Fruit fly (Drosophila melanogaster) whole organism, embryonic: ENCODE measurements around the gene CG5902.

ENCODE experiments used
- Antp ChIP-seq: fragments of 200-800 bp; sonication (Bioruptor generic); optimal IDR thresholded peaks from 3 replicates; lab custom pipeline; 2016; ENCODE audit warnings: missing biosample characterization, missing genetic modification characterization
- Atf-2 ChIP-seq: fragments of 200-800 bp; sonication (Bioruptor generic); optimal IDR thresholded peaks from 2 replicates; lab custom pipeline; 2016; ENCODE audit warnings: missing biosample characterization, missing genetic modification characterization
- Atf3 ChIP-seq: fragments of 200-800 bp; sonication (Bioruptor generic); optimal IDR thresholded peaks from 3 replicates; lab custom pipeline; 2016; ENCODE audit warnings: missing biosample characterization, missing genetic modification characterization
- Awh ChIP-seq: fragments of 200-800 bp; sonication (Bioruptor generic); IDR thresholded peaks from 2 replicates; pipeline ENCODE4, ENCODE4 v1.3.6; 2022; ENCODE audit warnings: missing biosample characterization, missing genetic modification characterization
- CG10274 ChIP-seq: fragments of 200-800 bp; sonication (Bioruptor generic); optimal IDR thresholded peaks from 3 replicates; lab custom pipeline; 2017; ENCODE audit warnings: missing biosample characterization, mild to moderate bottlenecking, missing genetic modification characterization
- CG12219 ChIP-seq: fragments of 200-800 bp; sonication (Bioruptor generic); optimal IDR thresholded peaks from 3 replicates; lab custom pipeline; 2018; ENCODE audit warnings: missing biosample characterization, mild to moderate bottlenecking, missing genetic modification characterization
- CG1233 ChIP-seq: fragments of 200-800 bp; sonication (Bioruptor generic); optimal IDR thresholded peaks from 4 replicates; lab custom pipeline; 2018; ENCODE audit warnings: missing biosample characterization, mild to moderate bottlenecking, missing genetic modification characterization
- CG13123 ChIP-seq: fragments of 200-800 bp; sonication (Bioruptor generic); optimal IDR thresholded peaks from 2 replicates; lab custom pipeline; 2016; ENCODE audit warnings: missing biosample characterization, missing genetic modification characterization
- CG1529 ChIP-seq: fragments of 200-800 bp; sonication (Bioruptor generic); optimal IDR thresholded peaks from 3 replicates; lab custom pipeline; 2018; ENCODE audit warnings: missing biosample characterization, missing genetic modification characterization
- CG15479 ChIP-seq: fragments of 200-800 bp; sonication (Bioruptor generic); optimal IDR thresholded peaks from 3 replicates; lab custom pipeline; 2019; ENCODE audit warnings: missing biosample characterization, mild to moderate bottlenecking, missing genetic modification characterization, moderate library complexity
- CG16815 ChIP-seq: fragments of 200-800 bp; sonication (Bioruptor generic); optimal IDR thresholded peaks from 3 replicates; lab custom pipeline; 2017; ENCODE audit warnings: missing biosample characterization, mild to moderate bottlenecking, missing genetic modification characterization
- CG17186 ChIP-seq: fragments of 200-800 bp; sonication (Bioruptor generic); optimal IDR thresholded peaks from 3 replicates; lab custom pipeline; 2017; ENCODE audit warnings: missing biosample characterization, missing genetic modification reagents, missing genetic modification characterization
- CG33557 ChIP-seq: fragments of 200-800 bp; sonication (Bioruptor generic); optimal IDR thresholded peaks from 2 replicates; lab custom pipeline; 2019; ENCODE audit warnings: missing biosample characterization, mild to moderate bottlenecking, missing genetic modification characterization, moderate library complexity
- CG3726 ChIP-seq: fragments of 200-800 bp; sonication (Bioruptor generic); IDR thresholded peaks from 3 replicates; pipeline ENCODE4, ENCODE4 v1.3.6; 2022; ENCODE audit warnings: missing biosample characterization, missing genetic modification characterization
- CG4282 ChIP-seq: fragments of 200-800 bp; sonication (Bioruptor generic); optimal IDR thresholded peaks from 2 replicates; lab custom pipeline; 2016; ENCODE audit warnings: missing biosample characterization, missing genetic modification characterization
- CG6254 ChIP-seq: fragments of 200-800 bp; sonication (Bioruptor generic); optimal IDR thresholded peaks from 3 replicates; lab custom pipeline; 2017; ENCODE audit warnings: mild to moderate bottlenecking, missing biosample characterization, missing genetic modification reagents, missing genetic modification characterization
- CG6654 ChIP-seq: fragments of 200-800 bp; sonication (Bioruptor generic); optimal IDR thresholded peaks from 2 replicates; lab custom pipeline; 2017; ENCODE audit warnings: missing biosample characterization, mild to moderate bottlenecking, missing genetic modification characterization
- CG7745 ChIP-seq: fragments of 200-800 bp; sonication (Bioruptor generic); optimal IDR thresholded peaks from 2 replicates; lab custom pipeline; 2018; ENCODE audit warnings: missing biosample characterization, mild to moderate bottlenecking, missing genetic modification characterization, moderate library complexity
- CG7987 ChIP-seq: fragments of 200-800 bp; sonication (Bioruptor generic); optimal IDR thresholded peaks from 2 replicates; lab custom pipeline; 2018; ENCODE audit warnings: missing biosample characterization, mild to moderate bottlenecking, missing genetic modification characterization, moderate library complexity
- D ChIP-seq, 2 experiments: fragments of 200-800 bp in 1 of 2; fragments of >200 bp in 1 of 2; sonication (Bioruptor generic) in 1 of 2; optimal IDR thresholded peaks; 2 replicates in 1 of 2; 3 replicates in 1 of 2; lab custom pipeline; 2017; ENCODE audit warnings: mild to moderate bottlenecking in 1 of 2, missing biosample characterization in 1 of 2, missing genetic modification characterization in 1 of 2, missing genetic modification reagents in 1 of 2
- D19B ChIP-seq: fragments of 200-800 bp; sonication (Bioruptor generic); optimal IDR thresholded peaks from 2 replicates; lab custom pipeline; 2017; ENCODE audit warnings: missing biosample characterization, mild to moderate bottlenecking, missing genetic modification characterization
- Dip2 ChIP-seq: fragments of 200-800 bp; sonication (Bioruptor generic); IDR thresholded peaks from 2 replicates; pipeline ENCODE4 v1.3.6; 2022; ENCODE audit warnings: missing biosample characterization, missing genetic modification characterization
- Hr51 ChIP-seq, 2 experiments: fragments of 200-800 bp; sonication (Bioruptor generic); optimal IDR thresholded peaks; 2 replicates in 1 of 2; 3 replicates in 1 of 2; lab custom pipeline; 2016 to 2018; ENCODE audit warnings: missing biosample characterization in 2 of 2, missing genetic modification characterization in 2 of 2, mild to moderate bottlenecking in 1 of 2, moderate library complexity in 1 of 2
- Mes4 ChIP-seq: fragments of 200-800 bp; sonication (Bioruptor generic); optimal IDR thresholded peaks from 2 replicates; lab custom pipeline; 2016; ENCODE audit warnings: missing biosample characterization, missing genetic modification characterization
- NK7.1 ChIP-seq: fragments of 200-800 bp; sonication (Bioruptor generic); optimal IDR thresholded peaks from 3 replicates; lab custom pipeline; 2016; ENCODE audit warnings: missing biosample characterization, missing genetic modification characterization
- Ravus ChIP-seq: fragments of 200-800 bp; sonication (Bioruptor generic); IDR thresholded peaks from 2 replicates; pipeline ENCODE4 v1.3.6; 2022; ENCODE audit warnings: missing biosample characterization, missing genetic modification characterization
- Stat92E ChIP-seq, 3 experiments: fragments of >200 bp in 2 of 3; fragments of 200-800 bp in 1 of 3; sonication (Bioruptor generic) in 1 of 3; optimal IDR thresholded peaks; 2 replicates each; lab custom pipeline; 2017 to 2019; ENCODE audit warnings: missing biosample characterization in 3 of 3, missing genetic modification characterization in 3 of 3, mild to moderate bottlenecking in 1 of 3, moderate library complexity in 1 of 3
- al ChIP-seq: fragments of 200-800 bp; sonication (Bioruptor generic); IDR thresholded peaks from 2 replicates; pipeline ENCODE4 v1.3.6; 2022; ENCODE audit warnings: missing biosample characterization, missing genetic modification characterization
- ara ChIP-seq: fragments of 200-800 bp; sonication (Bioruptor generic); IDR thresholded peaks from 2 replicates; pipeline ENCODE4 v1.3.6; 2022; ENCODE audit warnings: missing biosample characterization, missing genetic modification characterization
- cas ChIP-seq: fragments of 200-800 bp; sonication (Bioruptor generic); IDR thresholded peaks from 2 replicates; pipeline ENCODE4 v1.3.6; 2022; ENCODE audit warnings: missing biosample characterization, missing genetic modification characterization
- cato ChIP-seq: fragments of 200-800 bp; sonication (Bioruptor generic); optimal IDR thresholded peaks from 2 replicates; lab custom pipeline; 2016; ENCODE audit warnings: missing biosample characterization, missing genetic modification characterization, borderline replicate concordance
- cg ChIP-seq: fragments of 200-800 bp; sonication (Bioruptor generic); optimal IDR thresholded peaks from 3 replicates; lab custom pipeline; 2019; ENCODE audit warnings: missing biosample characterization, mild to moderate bottlenecking, missing genetic modification characterization, moderate library complexity
- da ChIP-seq: fragments of 200-800 bp; sonication (Bioruptor generic); optimal IDR thresholded peaks from 2 replicates; lab custom pipeline; 2016; ENCODE audit warnings: missing biosample characterization, missing genetic modification characterization
- dimm ChIP-seq: fragments of 200-800 bp; sonication (Bioruptor generic); IDR thresholded peaks from 2 replicates; pipeline ENCODE4 v1.3.6; 2022; ENCODE audit warnings: missing biosample characterization, missing genetic modification characterization
- fd96Cb ChIP-seq: fragments of 200-800 bp; sonication (Bioruptor generic); optimal IDR thresholded peaks from 2 replicates; lab custom pipeline; 2018; ENCODE audit warnings: missing biosample characterization, mild to moderate bottlenecking, missing genetic modification characterization, moderate library complexity
- ftz-f1 ChIP-seq: fragments of 200-800 bp; sonication (Bioruptor generic); optimal IDR thresholded peaks from 2 replicates; lab custom pipeline; 2016; ENCODE audit warnings: missing biosample characterization, missing genetic modification characterization
- hkb ChIP-seq, 2 experiments: fragments of 200-800 bp in 1 of 2; fragments of >200 bp in 1 of 2; sonication (Bioruptor generic) in 1 of 2; IDR thresholded peaks in 1 of 2; optimal IDR thresholded peaks in 1 of 2; 2 replicates each; pipeline versions ENCODE4 v1.3.6 to Lab custom; 2017 to 2022; ENCODE audit warnings: missing biosample characterization in 1 of 2, missing genetic modification characterization in 1 of 2
- jigr1 ChIP-seq: fragments of 200-800 bp; sonication (Bioruptor generic); IDR thresholded peaks from 3 replicates; pipeline ENCODE4 v1.3.6; 2022; ENCODE audit warnings: missing biosample characterization, missing genetic modification characterization
- nmo ChIP-seq: fragments of 200-800 bp; sonication (Bioruptor generic); optimal IDR thresholded peaks from 2 replicates; lab custom pipeline; 2018; ENCODE audit warnings: missing biosample characterization, mild to moderate bottlenecking, missing genetic modification characterization, moderate library complexity
- oc ChIP-seq: fragments of 200-800 bp; sonication (Bioruptor generic); optimal IDR thresholded peaks from 2 replicates; lab custom pipeline; 2018; ENCODE audit warnings: missing biosample characterization, mild to moderate bottlenecking, missing genetic modification characterization, moderate library complexity
- org-1 ChIP-seq: fragments of 200-800 bp; sonication (Bioruptor generic); optimal IDR thresholded peaks from 2 replicates; lab custom pipeline; 2017; ENCODE audit warnings: missing biosample characterization, missing genetic modification characterization
- pita ChIP-seq: fragments of 200-800 bp; sonication (Bioruptor generic); optimal IDR thresholded peaks from 2 replicates; lab custom pipeline; 2017; ENCODE audit warnings: missing biosample characterization, mild to moderate bottlenecking, missing genetic modification characterization
- prd ChIP-seq, 3 experiments: fragments of >200 bp in 2 of 3; fragments of 200-800 bp in 1 of 3; sonication (Bioruptor generic) in 1 of 3; optimal IDR thresholded peaks in 2 of 3; IDR thresholded peaks in 1 of 3; 2 replicates in 2 of 3; 3 replicates in 1 of 3; pipeline versions ENCODE4 v1.3.6 to Lab custom; 2017 to 2022; ENCODE audit warnings: missing biosample characterization in 1 of 3, missing genetic modification characterization in 1 of 3
- row ChIP-seq: fragments of 200-800 bp; sonication (Bioruptor generic); IDR thresholded peaks from 3 replicates; pipeline ENCODE4 v1.3.6; 2022; ENCODE audit warnings: missing biosample characterization, missing genetic modification characterization
- shn ChIP-seq: fragments of 200-800 bp; sonication (Bioruptor generic); optimal IDR thresholded peaks from 3 replicates; lab custom pipeline; 2016; ENCODE audit warnings: missing biosample characterization, missing genetic modification characterization
- slbo ChIP-seq: fragments of 200-800 bp; sonication (Bioruptor generic); IDR thresholded peaks from 2 replicates; pipeline ENCODE4 v1.3.6; 2022; ENCODE audit warnings: missing biosample characterization, missing genetic modification characterization
- tx ChIP-seq: fragments of 200-800 bp; sonication (Bioruptor generic); optimal IDR thresholded peaks from 2 replicates; lab custom pipeline; 2016; ENCODE audit warnings: missing biosample characterization, missing genetic modification characterization

Gene CG5902

dm6 chr3R:24037538-24038265, 51.3 kb downstream of the CG5902 start, which contains the start of gene spas (continued):
- TF ChIP-seq org-1 (GFP tag; lab: Kevin White, UChicago) (peak; percentile 2), CG33557 (peak; percentile 24), Mes4 (GFP tag; lab: Kevin White, UChicago) (peak; percentile 17), slbo (GFP tag; lab: Robert Waterston, UW) (peak; percentile 89), CG10274 (GFP tag; lab: Kevin White, UChicago) (no peak), NK7.1 (GFP tag; lab: Kevin White, UChicago) (peak; percentile 62), nmo (GFP tag; lab: Kevin White, UChicago) (peak; percentile 87), al (GFP tag; lab: Robert Waterston, UW) (peak; percentile 63; the same call in 1 of the 2 replicates), CG4282 (GFP tag; lab: Kevin White, UChicago) (no peak), da (GFP tag; lab: Kevin White, UChicago) (peak; percentile 65), CG1233 (GFP tag; lab: Kevin White, UChicago) (peak; percentile 48), Awh (GFP tag; lab: Robert Waterston, UW) (0 out of 2 replicates have a peak, but pooled peaks have one; percentile 25), D19B (GFP tag; lab: Kevin White, UChicago) (peak; percentile 7), pita (no peak), ara (GFP tag; lab: Robert Waterston, UW) (peak; percentile 62), prd (optimal IDR thresholded peaks at IDR 0.05; lab: Kevin White, UChicago) (no peak), prd (GFP tag; IDR thresholded peaks at IDR 0.05; lab: Robert Waterston, UW) (peak; percentile 91), CG12219 (GFP tag; lab: Kevin White, UChicago) (peak; percentile 11), Stat92E (GFP tag; optimal IDR thresholded peaks at IDR 0.05; lab: Kevin White, UChicago) (no peak), Ravus (GFP tag; lab: Robert Waterston, UW) (no peak), CG15479 (GFP tag; lab: Kevin White, UChicago) (no peak), jigr1 (GFP tag; lab: Robert Waterston, UW) (no peak; the same call in 2 of the 3 replicates), Atf3 (peak; percentile 77), D (optimal IDR thresholded peaks at IDR 0.05; lab: Kevin White, UChicago) (no peak), D (GFP tag; optimal IDR thresholded peaks at IDR 0.05; lab: Kevin White, UChicago) (peak; percentile 35), shn (GFP tag; lab: Kevin White, UChicago) (peak; percentile 77), CG17186 (peak; percentile 59), row (peak; percentile 93), CG16815 (GFP tag; lab: Kevin White, UChicago) (peak; percentile 81), cas (GFP tag; lab: Robert Waterston, UW) (no peak), Atf-2 (GFP tag; lab: Kevin White, UChicago) (peak; percentile 59), cato (GFP tag; lab: Kevin White, UChicago) (no peak), tx (GFP tag; lab: Kevin White, UChicago) (peak; percentile 83), CG7745 (tag; lab: Kevin White, UChicago) (no peak), fd96Cb (tag; lab: Kevin White, UChicago) (peak; percentile 66), dimm (GFP tag; lab: Robert Waterston, UW) (peak; percentile 54), oc (tag; lab: Kevin White, UChicago) (peak; percentile 26), CG13123 (GFP tag; lab: Kevin White, UChicago) (peak; percentile 52), hkb (optimal IDR thresholded peaks at IDR 0.05; lab: Kevin White, UChicago) (peak; percentile 41), hkb (GFP tag; IDR thresholded peaks at IDR 0.05; lab: Robert Waterston, UW) (peak; percentile 55), cg (GFP tag; lab: Kevin White, UChicago) (no peak), CG3726 (GFP tag; lab: Robert Waterston, UW) (peak; percentile 33; the same call in 2 of the 3 replicates), Hr51 (GFP tag; optimal IDR thresholded peaks at IDR 0.05; lab: Kevin White, UChicago) (peak in 1 of 2 experiments; percentile 59), CG7987 (GFP tag; lab: Kevin White, UChicago) (no peak), Dip2 (GFP tag; lab: Robert Waterston, UW) (peak; percentile 14; the same call in 1 of the 2 replicates), Antp (peak; percentile 70), CG6254 (GFP tag; lab: Kevin White, UChicago) (peak; percentile 22), CG6654 (GFP tag; lab: Kevin White, UChicago) (no peak), CG1529 (GFP tag; lab: Kevin White, UChicago) (peak; percentile 15), ftz-f1 (peak; percentile 98)
